Worm (Caenorhabditis elegans) whole organism, L3 larva: ENCODE measurements around the gene pals-27.
A peak's percentile ranks its signal among the peaks of the same experiment; 100 is the strongest.

Experiments used
- R02D3.7 ChIP-seq: fragments of 150-350 bp; optimal IDR thresholded peaks from 2 replicates; lab custom pipeline; 2014; ENCODE audit warnings: missing biosample characterization, missing genetic modification characterization
- ama-1 ChIP-seq: fragments of 150-350 bp; optimal IDR thresholded peaks from 2 replicates; lab custom pipeline; 2018
- egl-5 ChIP-seq: fragments of 150-350 bp; optimal IDR thresholded peaks from 2 replicates; lab custom pipeline; 2017; ENCODE audit warnings: missing biosample characterization, missing genetic modification reagents, missing genetic modification characterization, inconsistent platforms
- skn-1 ChIP-seq: fragments of 150-350 bp; optimal IDR thresholded peaks from 2 replicates; lab custom pipeline; 2014; ENCODE audit warnings: missing biosample characterization, missing genetic modification characterization
- snpc-4 ChIP-seq: fragments of 150-350 bp; optimal IDR thresholded peaks from 2 replicates; lab custom pipeline; 2014; ENCODE audit warnings: missing biosample characterization, missing genetic modification characterization

ce11 chrIII:4428797-4429196 is 47.4 kb downstream of the pals-27 start:
- TF ChIP-seq snpc-4 (tag; lab: Kevin White, UChicago): peak; percentile 23
- TF ChIP-seq skn-1 (tag; lab: Kevin White, UChicago): no peak
- TF ChIP-seq R02D3.7 (tag; lab: Kevin White, UChicago): no peak
- no peak for TF ChIP-seq egl-5 (tag; lab: Kevin White, UChicago)
- TF ChIP-seq ama-1 (lab: Kevin White, UChicago): no peak
